Worm (Caenorhabditis elegans) whole organism, mixed stage, embryonic: ENCODE results near the gene scyl-1.

ENCODE experiments used
- blmp-1 ChIP-seq: fragments of 150-350 bp; optimal IDR thresholded peaks from 2 replicates; lab custom pipeline; 2014; ENCODE audit warnings: missing biosample characterization, missing genetic modification characterization
- elt-1 ChIP-seq: sonication (generic microtip); optimal IDR thresholded peaks from 2 replicates; lab custom pipeline; 2017; ENCODE audit warnings: missing genetic modification characterization, mild to moderate bottlenecking, missing compliant biosample characterization, antibody characterized with exemption, moderate library complexity, borderline replicate concordance; ENCODE audit not compliant: insufficient read depth
- ham-2 ChIP-seq: fragments of 200-800 bp; sonication (Bioruptor generic); optimal IDR thresholded peaks from 2 replicates; lab custom pipeline; 2018; ENCODE audit warnings: mild to moderate bottlenecking, missing genetic modification characterization, missing compliant biosample characterization
- lin-32 ChIP-seq: fragments of 200-800 bp; sonication (Bioruptor generic); optimal IDR thresholded peaks from 2 replicates; lab custom pipeline; 2018; ENCODE audit warnings: mild to moderate bottlenecking, missing genetic modification characterization, missing compliant biosample characterization
- snpc-4 ChIP-seq: fragments of 150-350 bp; optimal IDR thresholded peaks from 2 replicates; lab custom pipeline; 2014; ENCODE audit warnings: missing biosample characterization, missing genetic modification characterization
- zip-8 ChIP-seq: fragments of 150-350 bp; optimal IDR thresholded peaks from 2 replicates; lab custom pipeline; 2014; ENCODE audit warnings: missing biosample characterization, missing genetic modification characterization

Gene scyl-1

DNA sequence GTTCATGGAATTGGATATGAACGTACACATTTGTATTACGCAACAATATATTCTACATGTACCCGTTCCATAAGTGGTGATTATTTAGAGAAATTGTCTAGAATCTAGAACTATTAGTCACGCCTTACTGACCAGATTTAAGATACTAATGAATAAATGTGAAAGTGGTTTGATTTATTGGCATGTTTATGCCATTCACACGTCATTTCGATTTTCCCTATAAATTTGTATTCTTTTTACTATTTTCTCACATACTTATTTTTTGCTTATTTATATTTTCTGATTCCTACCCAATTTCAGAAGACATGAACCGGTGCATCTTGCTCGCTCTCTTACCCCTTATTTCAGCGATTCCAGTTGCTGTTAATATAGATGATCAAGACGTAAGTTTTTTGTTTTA lies 53.3 kb downstream of the scyl-1 start, which contains the start of gene F15B9.8:
Gene F15B9.8 (plus strand): TSS at position 301 of the 400 bp plus-strand sequence.
- TF ChIP-seq snpc-4 (no peak), elt-1 (tag; lab: Kevin White, UChicago) (no peak), zip-8 (tag; lab: Kevin White, UChicago) (peak; percentile 72), blmp-1 (tag; lab: Kevin White, UChicago) (peak; percentile 22), ham-2 (GFP tag; lab: Kevin White, UChicago) (no peak)

- TF ChIP-seq lin-32 (GFP tag; lab: Kevin White, UChicago) (no peak), ham-2 (GFP tag; lab: Kevin White, UChicago) (peak; percentile 21)
- TF ChIP-seq, all 35 proteins: peak for 1
Measured at ce11 chrV:12987061-12987460, 54.5 kb downstream of the scyl-1 start, which contains the start of gene shw-3. Gene shw-3 (minus strand): TSS chrV:12987161.
